Worm (Caenorhabditis elegans) whole organism, L4 larva: Measurements from ENCODE around the gene C26B9.7.

Experiments
- F26F4.8 ChIP-seq: fragments of 200-800 bp; sonication (Bioruptor generic); conservative IDR thresholded peaks from 2 replicates; pipeline ENCODE4 v1.3.6; 2022; ENCODE audit warnings: missing genetic modification characterization, missing compliant biosample characterization
- T20F7.1 ChIP-seq: fragments of 200-800 bp; sonication (Bioruptor generic); optimal IDR thresholded peaks from 2 replicates; lab custom pipeline; 2018; ENCODE audit warnings: mild to moderate bottlenecking, missing genetic modification characterization, missing compliant biosample characterization
- Y5F2A.4 ChIP-seq: fragments of 200-800 bp; sonication (Bioruptor generic); optimal IDR thresholded peaks from 2 replicates; lab custom pipeline; 2018; ENCODE audit warnings: mild to moderate bottlenecking, missing genetic modification characterization, missing compliant biosample characterization
- aha-1 ChIP-seq: fragments of 150-350 bp; peaks from one replicate; lab custom pipeline; 2014; ENCODE audit warnings: missing biosample characterization, missing genetic modification characterization
- attf-4 ChIP-seq: sonication (generic microtip); optimal IDR thresholded peaks from 3 replicates; lab custom pipeline; 2017; ENCODE audit warnings: missing biosample characterization, missing genetic modification characterization
- ceh-20 ChIP-seq: fragments of 200-800 bp; sonication (Bioruptor generic); IDR thresholded peaks from 2 replicates; pipeline ENCODE4 v1.3.6; 2022; ENCODE audit warnings: missing genetic modification reagents, missing genetic modification characterization, missing compliant biosample characterization
- ceh-32 ChIP-seq: sonication (generic microtip); optimal IDR thresholded peaks from 2 replicates; lab custom pipeline; 2016; ENCODE audit warnings: mild to moderate bottlenecking, missing genetic modification characterization, missing compliant biosample characterization; ENCODE audit not compliant: poor library complexity
- cey-2 ChIP-seq: sonication (generic microtip); optimal IDR thresholded peaks from 3 replicates; lab custom pipeline; 2017; ENCODE audit warnings: missing genetic modification characterization, mild to moderate bottlenecking, missing compliant biosample characterization, antibody characterized with exemption, borderline replicate concordance; ENCODE audit not compliant: insufficient read depth
- ctbp-1 ChIP-seq: fragments of 200-800 bp; sonication (Bioruptor generic); IDR thresholded peaks from 2 replicates; pipeline ENCODE4 v1.3.6; 2022; ENCODE audit warnings: missing genetic modification reagents, missing genetic modification characterization, missing compliant biosample characterization
- daf-16 ChIP-seq, 3 experiments: sonication (generic microtip); optimal IDR thresholded peaks; 2 replicates each; lab custom pipeline; 2016 to 2017; ENCODE audit warnings: missing genetic modification characterization in 3 of 3, missing genetic modification reagents in 3 of 3, mild to moderate bottlenecking in 2 of 3, missing compliant biosample characterization in 2 of 3, missing biosample characterization in 1 of 3, moderate library complexity in 1 of 3
- daf-8 ChIP-seq: fragments of 200-800 bp; sonication (Bioruptor generic); IDR thresholded peaks from 2 replicates; pipeline ENCODE4 v1.3.6; 2022; ENCODE audit warnings: missing genetic modification characterization, missing compliant biosample characterization
- dmd-8 ChIP-seq: fragments of 200-800 bp; sonication (Bioruptor generic); IDR thresholded peaks from 2 replicates; pipeline ENCODE4 v1.3.6; 2022; ENCODE audit warnings: missing genetic modification characterization, missing compliant biosample characterization
- dve-1 ChIP-seq: sonication (generic microtip); optimal IDR thresholded peaks from 2 replicates; lab custom pipeline; 2017; ENCODE audit warnings: antibody characterized with exemption, mild to moderate bottlenecking, missing genetic modification characterization, missing compliant biosample characterization; ENCODE audit not compliant: insufficient read depth
- egl-43 ChIP-seq: fragments of 200-800 bp; sonication (Bioruptor generic); IDR thresholded peaks from 2 replicates; pipeline ENCODE4 v1.3.6; 2022; ENCODE audit warnings: missing genetic modification reagents, missing genetic modification characterization, missing compliant biosample characterization
- gei-8 ChIP-seq: fragments of 200-800 bp; sonication (Bioruptor generic); optimal IDR thresholded peaks from 2 replicates; lab custom pipeline; 2018; ENCODE audit warnings: mild to moderate bottlenecking, missing genetic modification characterization, missing compliant biosample characterization
- hmg-1.1 ChIP-seq: fragments of 200-800 bp; sonication (Bioruptor generic); IDR thresholded peaks from 2 replicates; pipeline ENCODE4 v1.3.6; 2022; ENCODE audit warnings: missing genetic modification reagents, missing genetic modification characterization, missing compliant biosample characterization
- lim-7 ChIP-seq: fragments of 200-800 bp; sonication (Bioruptor generic); IDR thresholded peaks from 2 replicates; pipeline ENCODE4 v1.3.6; 2022; ENCODE audit warnings: missing genetic modification characterization, missing compliant biosample characterization
- lin-13 ChIP-seq: fragments of 150-350 bp; optimal IDR thresholded peaks from 2 replicates; lab custom pipeline; 2014; ENCODE audit warnings: missing biosample characterization, missing genetic modification reagents, missing genetic modification characterization
- lin-39 ChIP-seq: fragments of 150-350 bp; optimal IDR thresholded peaks from 2 replicates; lab custom pipeline; 2014; ENCODE audit warnings: missing biosample characterization, missing genetic modification reagents, missing genetic modification characterization
- lir-3 ChIP-seq: sonication (generic microtip); optimal IDR thresholded peaks from 2 replicates; lab custom pipeline; 2016; ENCODE audit warnings: mild to moderate bottlenecking, missing genetic modification characterization, missing compliant biosample characterization
- madf-5 ChIP-seq, 2 experiments: fragments of 200-800 bp; sonication (Bioruptor generic); IDR thresholded peaks; 2 replicates each; pipeline ENCODE4 v1.3.6; 2022; ENCODE audit warnings: missing compliant biosample characterization in 2 of 2, missing genetic modification characterization in 2 of 2
- madf-9 ChIP-seq: fragments of 200-800 bp; sonication (Bioruptor generic); conservative IDR thresholded peaks from 2 replicates; pipeline ENCODE4 v1.3.6; 2022; ENCODE audit warnings: missing genetic modification reagents, missing genetic modification characterization, missing compliant biosample characterization
- mdt-29 ChIP-seq: fragments of 200-800 bp; sonication (Bioruptor generic); IDR thresholded peaks from 2 replicates; pipeline ENCODE4 v1.3.6; 2022; ENCODE audit warnings: missing genetic modification reagents, missing genetic modification characterization, missing compliant biosample characterization
- mxl-2 ChIP-seq: fragments of 200-800 bp; sonication (Bioruptor generic); conservative IDR thresholded peaks from 2 replicates; pipeline ENCODE4 v1.3.6; 2022; ENCODE audit warnings: missing genetic modification reagents, missing genetic modification characterization, missing compliant biosample characterization
- nhr-111 ChIP-seq: fragments of 200-800 bp; sonication (Bioruptor generic); optimal IDR thresholded peaks from 2 replicates; lab custom pipeline; 2018; ENCODE audit warnings: mild to moderate bottlenecking, missing genetic modification characterization, missing compliant biosample characterization
- nhr-42 ChIP-seq: fragments of 200-800 bp; sonication (Bioruptor generic); IDR thresholded peaks from 2 replicates; pipeline ENCODE4 v1.3.6; 2022; ENCODE audit warnings: missing genetic modification characterization, missing compliant biosample characterization
- nhr-76 ChIP-seq: fragments of 150-350 bp; optimal IDR thresholded peaks from 2 replicates; lab custom pipeline; 2014; ENCODE audit warnings: missing biosample characterization, missing genetic modification characterization
- nhr-77 ChIP-seq: fragments of 150-350 bp; optimal IDR thresholded peaks from 2 replicates; lab custom pipeline; 2014; ENCODE audit warnings: missing biosample characterization, missing genetic modification characterization
- set-16 ChIP-seq: fragments of 200-800 bp; sonication (Bioruptor generic); IDR thresholded peaks from 2 replicates; pipeline ENCODE4 v1.3.6; 2022; ENCODE audit warnings: missing genetic modification reagents, missing genetic modification characterization, missing compliant biosample characterization
- spr-3 ChIP-seq: fragments of 200-800 bp; sonication (Bioruptor generic); optimal IDR thresholded peaks from 2 replicates; lab custom pipeline; 2018; ENCODE audit warnings: mild to moderate bottlenecking, missing genetic modification characterization, missing compliant biosample characterization
- unc-130 ChIP-seq: sonication (generic microtip); optimal IDR thresholded peaks from 2 replicates; lab custom pipeline; 2016; ENCODE audit warnings: missing genetic modification reagents, missing genetic modification characterization, missing compliant biosample characterization
- unc-62 ChIP-seq, 3 experiments: fragments of 150-350 bp in 1 of 3; sonication (generic microtip); optimal IDR thresholded peaks in 2 of 3; peaks in 1 of 3; 1 replicate in 1 of 3; 2 replicates in 2 of 3; lab custom pipeline; 2014 to 2017; ENCODE audit warnings: missing biosample characterization in 3 of 3, missing genetic modification characterization in 3 of 3, missing genetic modification reagents in 3 of 3, missing genotype in 1 of 3
- zip-11 ChIP-seq: fragments of 200-800 bp; sonication (Bioruptor generic); IDR thresholded peaks from 2 replicates; pipeline ENCODE4 v1.3.6; 2022; ENCODE audit warnings: missing genetic modification characterization, missing compliant biosample characterization
- ztf-7 ChIP-seq: fragments of 150-350 bp; optimal IDR thresholded peaks from 2 replicates; lab custom pipeline; 2014; ENCODE audit warnings: missing biosample characterization, missing genetic modification characterization

The C26B9.7 gene

DNA sequence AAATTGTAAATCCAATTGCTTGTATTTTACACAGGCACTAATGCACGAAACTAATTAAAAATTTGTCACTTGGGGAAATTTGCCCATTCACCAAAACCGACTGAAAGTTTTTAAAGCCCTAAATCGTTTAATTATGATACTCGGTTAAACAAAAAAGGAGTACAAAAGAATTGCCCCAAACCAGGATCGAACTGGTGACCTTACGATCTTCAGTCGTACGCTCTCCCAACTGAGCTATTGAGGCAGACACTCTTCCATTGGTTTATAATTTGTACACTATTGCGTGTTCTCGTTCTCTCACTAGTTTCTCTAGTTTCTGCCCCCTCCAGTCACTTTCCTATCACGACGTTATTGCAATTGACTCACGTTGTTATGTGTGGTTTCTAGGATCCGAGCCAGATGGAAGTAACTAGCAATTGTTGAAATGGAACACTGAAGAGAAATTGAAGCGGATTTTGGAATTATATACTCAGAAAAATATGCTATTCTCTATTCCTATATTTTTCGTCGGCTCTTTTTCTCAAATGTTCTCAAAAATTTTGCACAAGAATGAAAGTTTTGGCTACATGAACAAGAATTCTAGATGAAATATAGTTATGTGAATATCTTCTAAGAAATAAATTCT lies 22.8 kb upstream of the C26B9.7 start (continued):
- TF ChIP-seq cey-2 (tag; lab: Kevin White, UChicago): no peak
- TF ChIP-seq daf-16 (GFP tag; optimal IDR thresholded peaks at IDR 0.05; lab: Kevin White, UChicago): peak; percentile 26 to 73
- peak; percentile 45 for TF ChIP-seq daf-16 (tag; optimal IDR thresholded peaks at IDR 0.05; lab: Kevin White, UChicago)
- TF ChIP-seq unc-62 (GFP tag; optimal IDR thresholded peaks at IDR 0.05 in 1 of 2; lab: Kevin White, UChicago): peak in 1 of 2 experiments; percentile 96
- no peak for TF ChIP-seq unc-62 (tag; optimal IDR thresholded peaks at IDR 0.05; lab: Kevin White, UChicago)
- TF ChIP-seq mdt-29 (GFP tag; lab: Robert Waterston, UW): peak; percentile 33; the same call in 1 of the 2 replicates
- peak; percentile 58 for TF ChIP-seq dve-1 (tag; lab: Kevin White, UChicago)
- TF ChIP-seq nhr-111: peak; percentile 68
- TF ChIP-seq gei-8 (GFP tag; lab: Kevin White, UChicago): peak; percentile 65
- peak; percentile 75; the same call in 1 of the 2 replicates for TF ChIP-seq nhr-42 (GFP tag; lab: Robert Waterston, UW)
- TF ChIP-seq hmg-1.1 (GFP tag; lab: Robert Waterston, UW): peak; percentile 88
- TF ChIP-seq lin-39: no peak
- no peak for TF ChIP-seq nhr-77 (tag; lab: Kevin White, UChicago)
- TF ChIP-seq ctbp-1 (GFP tag; lab: Robert Waterston, UW): peak; percentile 77
- peak; percentile 79; the same call in 1 of the 2 replicates for TF ChIP-seq F26F4.8 (GFP tag; lab: Robert Waterston, UW)
- TF ChIP-seq aha-1 (tag; lab: Kevin White, UChicago): peak; percentile 98
- TF ChIP-seq lir-3 (tag; lab: Kevin White, UChicago): peak; percentile 55
- peak; percentile 73 for TF ChIP-seq madf-9 (GFP tag; lab: Robert Waterston, UW)

DNA sequence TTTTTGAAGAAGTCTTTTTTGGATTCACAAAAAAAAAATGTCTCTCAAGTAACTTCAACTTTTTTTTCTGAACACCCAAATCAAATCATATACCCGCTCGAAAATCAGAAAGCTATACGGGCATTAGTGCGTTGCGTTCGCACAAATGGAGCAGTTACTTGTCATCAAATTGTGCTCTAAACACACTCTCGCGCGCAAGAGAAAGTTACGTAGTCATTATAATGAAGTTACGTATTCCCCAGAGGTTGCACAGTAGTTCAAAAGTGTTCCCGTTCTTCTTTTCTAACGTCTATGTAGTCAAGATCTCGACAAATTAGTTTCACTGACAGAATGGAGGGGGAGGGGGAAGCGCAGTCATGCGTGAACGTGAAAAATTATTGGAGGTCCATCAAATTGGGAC lies 20.5 kb upstream of the C26B9.7 start:
- TF ChIP-seq mxl-2 (GFP tag; lab: Robert Waterston, UW): no peak
- no peak for TF ChIP-seq madf-5 (GFP tag; IDR thresholded peaks at IDR 0.05; lab: Robert Waterston, UW)
- TF ChIP-seq dmd-8 (GFP tag; lab: Robert Waterston, UW): no peak
- TF ChIP-seq ztf-7: no peak
- no peak for TF ChIP-seq ceh-32 (tag; lab: Kevin White, UChicago)
- no peak for TF ChIP-seq daf-8 (GFP tag; lab: Robert Waterston, UW)
- no peak for TF ChIP-seq lir-3 (tag; lab: Kevin White, UChicago)
- TF ChIP-seq unc-130 (GFP tag; lab: Kevin White, UChicago): no peak
- TF ChIP-seq spr-3: no peak
- TF ChIP-seq unc-62 (GFP tag; optimal IDR thresholded peaks at IDR 0.05 in 1 of 2; lab: Kevin White, UChicago): no peak
- no peak for TF ChIP-seq unc-62 (tag; optimal IDR thresholded peaks at IDR 0.05; lab: Kevin White, UChicago)
- TF ChIP-seq lim-7 (GFP tag; lab: Robert Waterston, UW): no peak

DNA sequence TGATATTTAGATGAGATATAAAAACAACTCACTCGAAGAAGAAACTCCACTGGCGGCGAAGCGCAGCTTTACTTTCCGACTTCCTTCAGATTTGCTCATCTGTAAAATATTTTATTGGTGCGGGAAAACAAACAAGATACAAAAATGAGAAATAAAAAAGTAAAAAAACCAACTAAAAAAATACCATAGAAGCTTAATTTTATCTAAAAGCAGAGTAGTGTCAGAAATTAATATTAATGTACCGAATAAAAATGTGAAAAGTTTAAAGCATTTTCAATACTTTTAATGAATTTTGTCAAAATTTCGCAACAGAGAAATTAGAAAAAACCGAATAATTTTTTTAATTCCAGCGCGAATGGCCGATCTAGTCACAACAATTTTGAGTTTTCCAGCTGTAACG lies 18.8 kb upstream of the C26B9.7 start, which contains the start of gene sto-2:
Gene sto-2, minus strand, starts transcription at position 101 of the 400 bp plus-strand sequence.
- TF ChIP-seq ceh-20 (GFP tag; lab: Robert Waterston, UW): no peak
- TF ChIP-seq nhr-76: no peak
- no peak for TF ChIP-seq set-16 (GFP tag; lab: Robert Waterston, UW)
- TF ChIP-seq attf-4 (tag; lab: Kevin White, UChicago): no peak
- no peak for TF ChIP-seq daf-8 (GFP tag; lab: Robert Waterston, UW)
- no peak for TF ChIP-seq ceh-32 (tag; lab: Kevin White, UChicago)
- TF ChIP-seq mxl-2 (GFP tag; lab: Robert Waterston, UW): no peak
- no peak for TF ChIP-seq egl-43 (GFP tag; lab: Robert Waterston, UW)
- no peak for TF ChIP-seq T20F7.1 (GFP tag; lab: Kevin White, UChicago)
- TF ChIP-seq Y5F2A.4 (GFP tag; lab: Kevin White, UChicago): no peak
- no peak for TF ChIP-seq zip-11 (GFP tag; lab: Robert Waterston, UW)
- TF ChIP-seq aha-1 (tag; lab: Kevin White, UChicago): no peak
- TF ChIP-seq lin-13 (GFP tag; lab: Kevin White, UChicago): no peak
